Fruit fly (Drosophila melanogaster) whole organism, prepupa: ENCODE results near the gene Pburs.

ENCODE experiments used
- Blimp-1 ChIP-seq: fragments of 200-800 bp; sonication (Bioruptor generic); optimal IDR thresholded peaks from 3 replicates; lab custom pipeline; 2017; ENCODE audit warnings: missing biosample characterization, missing genetic modification characterization, mild to moderate bottlenecking, moderate library complexity, missing genetic modification reagents
- CG10631 ChIP-seq: fragments of 200-800 bp; sonication (Bioruptor generic); optimal IDR thresholded peaks from 2 replicates; lab custom pipeline; 2016; ENCODE audit warnings: missing biosample characterization, missing genetic modification characterization
- CG10669 ChIP-seq: fragments of 200-800 bp; sonication (Bioruptor generic); optimal IDR thresholded peaks from 3 replicates; lab custom pipeline; 2018; ENCODE audit warnings: missing biosample characterization, mild to moderate bottlenecking, missing genetic modification characterization, moderate library complexity
- CG11294 ChIP-seq: fragments of 200-800 bp; sonication (Bioruptor generic); IDR thresholded peaks from 2 replicates; pipeline ENCODE4 v1.3.6; 2022; ENCODE audit warnings: missing biosample characterization, missing genetic modification characterization
- CG11902 ChIP-seq: fragments of 200-800 bp; sonication (Bioruptor generic); optimal IDR thresholded peaks from 3 replicates; lab custom pipeline; 2016; ENCODE audit warnings: missing biosample characterization, missing genetic modification characterization
- CG15336 ChIP-seq: fragments of 200-800 bp; sonication (Bioruptor generic); IDR thresholded peaks from 2 replicates; pipeline ENCODE4 v1.3.6; 2022; ENCODE audit warnings: missing biosample characterization, missing genetic modification characterization
- CG1621 ChIP-seq: fragments of 200-800 bp; sonication (Bioruptor generic); optimal IDR thresholded peaks from 3 replicates; lab custom pipeline; 2018; ENCODE audit warnings: missing biosample characterization, mild to moderate bottlenecking, missing genetic modification characterization
- CG16779 ChIP-seq: fragments of 200-800 bp; sonication (Bioruptor generic); optimal IDR thresholded peaks from 3 replicates; lab custom pipeline; 2017; ENCODE audit warnings: missing biosample characterization, mild to moderate bottlenecking, missing genetic modification characterization
- CG3032 ChIP-seq: fragments of 200-800 bp; optimal IDR thresholded peaks from 2 replicates; lab custom pipeline; 2019; ENCODE audit warnings: missing biosample characterization, mild to moderate bottlenecking, missing genetic modification characterization, moderate library complexity
- CG31627 ChIP-seq: fragments of 200-800 bp; sonication (Bioruptor generic); optimal IDR thresholded peaks from 3 replicates; lab custom pipeline; 2016; ENCODE audit warnings: missing biosample characterization, missing genetic modification characterization
- CG32006 ChIP-seq: fragments of 200-800 bp; sonication (Bioruptor generic); optimal IDR thresholded peaks from 3 replicates; lab custom pipeline; 2017; ENCODE audit warnings: missing biosample characterization, mild to moderate bottlenecking, missing genetic modification characterization
- CG3919 ChIP-seq: fragments of 200-800 bp; sonication (Bioruptor generic); optimal IDR thresholded peaks from 3 replicates; lab custom pipeline; 2016; ENCODE audit warnings: missing biosample characterization, missing genetic modification characterization
- CG4318 ChIP-seq: fragments of 200-800 bp; sonication (Bioruptor generic); optimal IDR thresholded peaks from 3 replicates; lab custom pipeline; 2017; ENCODE audit warnings: missing biosample characterization, mild to moderate bottlenecking, missing genetic modification characterization
- CG6163 ChIP-seq: fragments of 200-800 bp; sonication (Bioruptor generic); IDR thresholded peaks from 3 replicates; pipeline ENCODE4 v1.3.6; 2022; ENCODE audit warnings: missing biosample characterization, missing genetic modification characterization
- CG6276 ChIP-seq: fragments of 200-800 bp; sonication (Bioruptor generic); optimal IDR thresholded peaks from 2 replicates; lab custom pipeline; 2017; ENCODE audit warnings: missing biosample characterization, mild to moderate bottlenecking, missing genetic modification characterization
- CG7368 ChIP-seq: fragments of 200-800 bp; sonication (Bioruptor generic); optimal IDR thresholded peaks from 3 replicates; lab custom pipeline; 2016; ENCODE audit warnings: missing biosample characterization, missing genetic modification characterization
- CG8119 ChIP-seq: fragments of 200-800 bp; sonication (Bioruptor generic); IDR thresholded peaks from 3 replicates; pipeline ENCODE4 v1.3.6; 2022; ENCODE audit warnings: missing biosample characterization, missing genetic modification characterization
- Eip78C ChIP-seq: fragments of 200-800 bp; sonication (Bioruptor generic); peaks from one replicate; lab custom pipeline; 2016; ENCODE audit warnings: missing biosample characterization, missing genetic modification characterization
- Eip93F ChIP-seq: fragments of 200-800 bp; sonication (Bioruptor generic); optimal IDR thresholded peaks from 2 replicates; lab custom pipeline; 2016; ENCODE audit warnings: missing biosample characterization, mild to moderate bottlenecking, missing genetic modification characterization
- Gug ChIP-seq: fragments of 200-800 bp; sonication (Bioruptor generic); IDR thresholded peaks from 2 replicates; pipeline ENCODE4 v1.3.6; 2022; ENCODE audit warnings: missing biosample characterization, missing genetic modification characterization
- Hr38 ChIP-seq: sonication (Bioruptor generic); optimal IDR thresholded peaks from 2 replicates; lab custom pipeline; 2016; ENCODE audit warnings: missing biosample characterization, missing genetic modification characterization
- Hr39 ChIP-seq: fragments of 200-800 bp; sonication (Bioruptor generic); optimal IDR thresholded peaks from 2 replicates; lab custom pipeline; 2016; ENCODE audit warnings: missing biosample characterization, missing genetic modification characterization
- Lpt ChIP-seq: fragments of 200-800 bp; sonication (Bioruptor generic); optimal IDR thresholded peaks from 3 replicates; lab custom pipeline; 2016; ENCODE audit warnings: missing biosample characterization, missing genetic modification characterization
- Met ChIP-seq: fragments of 200-800 bp; sonication (Bioruptor generic); optimal IDR thresholded peaks from 3 replicates; lab custom pipeline; 2016; ENCODE audit warnings: missing biosample characterization, missing genetic modification characterization
- OdsH ChIP-seq: fragments of 200-800 bp; sonication (Bioruptor generic); optimal IDR thresholded peaks from 3 replicates; lab custom pipeline; 2016; ENCODE audit warnings: missing biosample characterization, missing genetic modification characterization
- Smox ChIP-seq: fragments of 200-800 bp; sonication (Bioruptor generic); optimal IDR thresholded peaks from 3 replicates; lab custom pipeline; 2016; ENCODE audit warnings: missing biosample characterization, missing genetic modification characterization
- Sox102F ChIP-seq: fragments of 200-800 bp; sonication (Bioruptor generic); optimal IDR thresholded peaks from 2 replicates; lab custom pipeline; 2016; ENCODE audit warnings: missing biosample characterization, mild to moderate bottlenecking, missing genetic modification characterization
- Sox14 ChIP-seq: fragments of 200-800 bp; sonication (Bioruptor generic); optimal IDR thresholded peaks from 3 replicates; lab custom pipeline; 2016; ENCODE audit warnings: missing biosample characterization, missing genetic modification characterization
- Sox15 ChIP-seq: fragments of 200-800 bp; sonication (Bioruptor generic); optimal IDR thresholded peaks from 3 replicates; lab custom pipeline; 2016; ENCODE audit warnings: missing biosample characterization, missing genetic modification characterization
- cyc ChIP-seq: fragments of 200-800 bp; sonication (Bioruptor generic); optimal IDR thresholded peaks from 3 replicates; lab custom pipeline; 2016; ENCODE audit warnings: missing biosample characterization, missing genetic modification characterization
- dac ChIP-seq: fragments of 200-800 bp; sonication (Bioruptor generic); optimal IDR thresholded peaks from 2 replicates; lab custom pipeline; 2017; ENCODE audit warnings: missing biosample characterization, mild to moderate bottlenecking, missing genetic modification characterization
- dsx ChIP-seq: fragments of 200-800 bp; optimal IDR thresholded peaks from 3 replicates; lab custom pipeline; 2019; ENCODE audit warnings: missing biosample characterization, mild to moderate bottlenecking, missing genetic modification characterization, moderate library complexity; ENCODE audit not compliant: poor library complexity, severe bottlenecking
- eg ChIP-seq: fragments of 200-800 bp; sonication (Bioruptor generic); IDR thresholded peaks from 3 replicates; pipeline ENCODE4 v1.3.6; 2022; ENCODE audit warnings: missing biosample characterization, missing genetic modification characterization
- esn ChIP-seq: fragments of 200-800 bp; sonication (Bioruptor generic); optimal IDR thresholded peaks from 2 replicates; lab custom pipeline; 2016; ENCODE audit warnings: missing biosample characterization, mild to moderate bottlenecking, missing genetic modification characterization, moderate library complexity
- fd85E ChIP-seq: fragments of 200-800 bp; sonication (Bioruptor generic); optimal IDR thresholded peaks from 3 replicates; lab custom pipeline; 2016; ENCODE audit warnings: missing biosample characterization, missing genetic modification characterization
- fkh ChIP-seq: fragments of 200-800 bp; sonication (Bioruptor generic); optimal IDR thresholded peaks from 3 replicates; lab custom pipeline; 2017; ENCODE audit warnings: missing biosample characterization, mild to moderate bottlenecking, missing genetic modification characterization, moderate library complexity
- net ChIP-seq: fragments of 200-800 bp; sonication (Bioruptor generic); optimal IDR thresholded peaks from 3 replicates; lab custom pipeline; 2016; ENCODE audit warnings: missing biosample characterization, missing genetic modification characterization
- pdm3 ChIP-seq: fragments of 200-800 bp; sonication (Bioruptor generic); optimal IDR thresholded peaks from 3 replicates; lab custom pipeline; 2016; ENCODE audit warnings: missing biosample characterization, missing genetic modification characterization
- salr ChIP-seq, 2 experiments: fragments of 200-800 bp; sonication (Bioruptor generic); optimal IDR thresholded peaks; 3 replicates each; lab custom pipeline; 2016 to 2018; ENCODE audit warnings: missing biosample characterization in 2 of 2, missing genetic modification characterization in 2 of 2, mild to moderate bottlenecking in 1 of 2
- spab ChIP-seq: fragments of 200-800 bp; sonication (Bioruptor generic); optimal IDR thresholded peaks from 2 replicates; lab custom pipeline; 2017; ENCODE audit warnings: missing biosample characterization, mild to moderate bottlenecking, missing genetic modification characterization, missing genetic modification reagents
- ss ChIP-seq, 2 experiments: fragments of 200-800 bp; sonication (Bioruptor generic); optimal IDR thresholded peaks; 2 replicates in 1 of 2; 3 replicates in 1 of 2; lab custom pipeline; 2017 to 2018; ENCODE audit warnings: mild to moderate bottlenecking in 2 of 2, missing biosample characterization in 2 of 2, missing genetic modification characterization in 2 of 2, moderate library complexity in 1 of 2
- svp ChIP-seq: fragments of 200-800 bp; sonication (Bioruptor generic); peaks from one replicate; lab custom pipeline; 2016; ENCODE audit warnings: missing biosample characterization, missing genetic modification characterization
- topi ChIP-seq: fragments of 200-800 bp; sonication (Bioruptor generic); optimal IDR thresholded peaks from 3 replicates; lab custom pipeline; 2016; ENCODE audit warnings: missing biosample characterization, missing genetic modification characterization
- vri ChIP-seq: fragments of 200-800 bp; sonication (Bioruptor generic); optimal IDR thresholded peaks from 3 replicates; lab custom pipeline; 2016; ENCODE audit warnings: missing biosample characterization, mild to moderate bottlenecking, missing genetic modification characterization

The Pburs gene

DNA sequence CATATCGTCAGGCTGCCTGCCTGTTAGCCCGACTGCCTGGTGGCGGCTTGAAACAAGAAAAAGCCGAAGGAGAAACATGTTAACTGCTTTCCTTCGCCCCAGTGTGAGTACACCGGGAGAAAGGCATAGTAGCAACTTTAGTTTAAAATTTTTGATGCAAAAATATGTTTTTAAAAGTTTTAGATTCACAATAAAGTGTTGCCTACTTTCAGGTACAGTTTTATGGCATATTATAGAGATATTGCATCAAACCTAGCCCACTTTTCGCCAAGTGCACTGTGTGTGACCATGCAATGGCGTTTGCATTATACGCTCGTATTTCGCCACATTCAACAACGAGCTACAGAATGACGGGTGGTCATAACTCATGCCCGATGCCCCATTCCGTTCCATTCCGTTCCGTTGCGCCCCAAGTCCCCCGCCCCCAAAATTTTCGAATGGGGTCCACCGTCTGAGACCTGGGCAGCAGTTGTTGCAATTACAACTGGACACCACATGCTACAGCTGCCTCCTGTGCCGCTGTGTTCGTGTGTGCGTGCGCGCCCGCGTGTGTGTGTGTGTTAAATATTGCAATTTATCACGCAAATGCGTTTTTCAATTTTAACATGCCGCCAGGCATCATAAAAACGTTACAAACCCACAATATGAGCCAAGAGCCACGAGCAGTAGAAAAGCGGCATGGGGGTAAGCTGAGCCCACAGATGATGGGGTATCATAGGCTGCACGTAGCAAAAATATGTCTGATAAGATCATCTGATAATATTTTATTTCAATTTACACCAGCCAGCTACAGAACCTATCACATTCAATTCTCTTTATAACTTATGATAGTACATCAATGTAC lies 47.0 kb downstream of the Pburs start (continued):
- peak; percentile 91 for TF ChIP-seq Sox15 (GFP tag; lab: Kevin White, UChicago)
- peak; percentile 78 for TF ChIP-seq CG11902
- TF ChIP-seq Sox14 (GFP tag; lab: Kevin White, UChicago): peak; percentile 96
- peak; percentile 89 for TF ChIP-seq Blimp-1 (GFP tag; lab: Kevin White, UChicago)
- peak; percentile 98 for TF ChIP-seq Hr39 (GFP tag; lab: Kevin White, UChicago)
- peak; percentile 96 for TF ChIP-seq svp (GFP tag; lab: Kevin White, UChicago)
- peak; percentile 91 for TF ChIP-seq CG11294 (GFP tag; lab: Robert Waterston, UW)
- TF ChIP-seq Met: peak; percentile 82
- peak; percentile 55 for TF ChIP-seq dsx (GFP tag; lab: Kevin White, UChicago)
- peak; percentile 83 for TF ChIP-seq CG3919 (GFP tag; lab: Kevin White, UChicago)
- TF ChIP-seq OdsH (GFP tag; lab: Kevin White, UChicago): peak; percentile 97
- TF ChIP-seq esn (GFP tag; lab: Kevin White, UChicago): peak; percentile 97
- peak; percentile 85 to 90 for TF ChIP-seq salr (GFP tag; optimal IDR thresholded peaks at IDR 0.05; lab: Kevin White, UChicago)
- peak; percentile 95 for TF ChIP-seq pdm3
- TF ChIP-seq dac: peak; percentile 92
- TF ChIP-seq Smox (GFP tag; lab: Kevin White, UChicago): peak; percentile 95
- peak; percentile 94 for TF ChIP-seq Lpt (GFP tag; lab: Kevin White, UChicago)
- TF ChIP-seq, all 60 proteins: peak for 59

DNA sequence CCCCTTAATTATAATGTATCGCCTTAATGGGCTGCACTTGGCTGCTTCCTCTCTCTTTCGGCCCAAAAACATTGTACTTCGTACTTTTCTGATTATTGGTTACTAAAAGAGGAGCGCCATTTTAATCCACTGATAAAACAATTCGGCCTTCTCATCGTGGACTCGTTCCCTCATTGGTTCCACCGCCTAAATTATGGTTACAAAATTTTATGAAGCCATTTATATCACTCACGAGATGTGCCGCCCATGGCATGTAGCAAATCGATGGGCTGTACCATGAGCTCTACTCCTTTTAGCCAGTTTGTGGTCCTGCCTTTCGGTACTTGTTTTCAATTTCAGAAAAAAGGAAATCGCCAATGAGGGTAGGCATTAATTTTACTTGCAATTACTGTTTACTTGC lies 48.3 kb downstream of the Pburs start:
- TF ChIP-seq fd85E (GFP tag; lab: Kevin White, UChicago) (no peak), ss (GFP tag; optimal IDR thresholded peaks at IDR 0.05; lab: Kevin White, UChicago) (peak in 1 of 2 experiments; percentile 1), Eip78C (GFP tag; lab: Kevin White, UChicago) (peak; percentile 57)

DNA sequence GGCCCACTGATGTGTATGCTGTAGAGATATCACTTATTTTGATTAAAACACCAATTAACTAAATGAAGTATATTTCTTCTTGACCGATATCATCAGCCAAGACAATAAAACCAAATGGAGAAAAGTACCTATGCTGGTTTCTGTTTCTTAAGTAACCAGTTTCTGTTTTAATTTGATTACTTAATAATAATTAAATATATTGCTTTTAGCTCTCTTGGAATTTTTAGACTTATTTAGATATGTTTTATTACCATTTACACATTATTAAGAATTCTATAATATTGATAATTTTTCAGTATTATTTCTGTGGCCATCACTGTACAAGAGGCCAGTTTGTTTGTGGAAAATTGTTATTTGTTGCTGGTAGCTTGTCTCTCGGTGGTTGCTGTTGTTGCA lies 49.9 kb downstream of the Pburs start:
- TF ChIP-seq CG31627 (GFP tag; lab: Kevin White, UChicago): peak; percentile 22
- peak; percentile 72 to 76 for TF ChIP-seq ss (GFP tag; optimal IDR thresholded peaks at IDR 0.05; lab: Kevin White, UChicago)
- TF ChIP-seq CG8119 (GFP tag; lab: Robert Waterston, UW): no peak; the same call in 2 of the 3 replicates
- no peak for TF ChIP-seq CG1621 (tag; lab: Kevin White, UChicago)
- peak; percentile 70 for TF ChIP-seq net
- TF ChIP-seq Sox15 (GFP tag; lab: Kevin White, UChicago): peak; percentile 36
- TF ChIP-seq cyc (GFP tag; lab: Kevin White, UChicago): peak; percentile 64
- no peak for TF ChIP-seq Sox14 (GFP tag; lab: Kevin White, UChicago)
- TF ChIP-seq CG6276 (GFP tag; lab: Kevin White, UChicago): peak; percentile 94
- TF ChIP-seq fkh (GFP tag; lab: Kevin White, UChicago): no peak
- peak; percentile 58 for TF ChIP-seq Gug
- TF ChIP-seq CG16779 (tag; lab: Kevin White, UChicago): peak; percentile 70
- TF ChIP-seq CG15336: peak; percentile 18; the same call in 1 of the 2 replicates
- no peak for TF ChIP-seq esn (GFP tag; lab: Kevin White, UChicago)
- TF ChIP-seq CG10669 (GFP tag; lab: Kevin White, UChicago): peak; percentile 63
- no peak for TF ChIP-seq vri
- peak; percentile 57 for TF ChIP-seq CG7368 (GFP tag; lab: Kevin White, UChicago)
- peak; percentile 67 for TF ChIP-seq CG32006
- TF ChIP-seq Met: peak; percentile 71
- peak; percentile 87 for TF ChIP-seq svp (GFP tag; lab: Kevin White, UChicago)
- TF ChIP-seq Lpt (GFP tag; lab: Kevin White, UChicago): no peak
- peak; percentile 70 for TF ChIP-seq dsx (GFP tag; lab: Kevin White, UChicago)
- TF ChIP-seq CG3032: peak; percentile 71
- TF ChIP-seq CG10631 (GFP tag; lab: Kevin White, UChicago): peak; percentile 41
- peak; percentile 67; the same call in 1 of the 3 replicates for TF ChIP-seq CG6163 (GFP tag; lab: Robert Waterston, UW)
- peak in 1 of 2 experiments; percentile 77 for TF ChIP-seq salr (GFP tag; optimal IDR thresholded peaks at IDR 0.05; lab: Kevin White, UChicago)
- peak; percentile 75 for TF ChIP-seq spab (GFP tag; lab: Kevin White, UChicago)
- TF ChIP-seq fd85E (GFP tag; lab: Kevin White, UChicago): no peak
- peak; percentile 71 for TF ChIP-seq CG4318 (GFP tag; lab: Kevin White, UChicago)
- no peak for TF ChIP-seq Sox102F (GFP tag; lab: Kevin White, UChicago)
- TF ChIP-seq topi (GFP tag; lab: Kevin White, UChicago): peak; percentile 66
- peak; percentile 75 for TF ChIP-seq eg (GFP tag; lab: Robert Waterston, UW)
- TF ChIP-seq Eip78C (GFP tag; lab: Kevin White, UChicago): peak; percentile 95
- TF ChIP-seq Eip93F (GFP tag; lab: Kevin White, UChicago): no peak
- peak; percentile 76 for TF ChIP-seq CG3919 (GFP tag; lab: Kevin White, UChicago)
- TF ChIP-seq Hr38 (GFP tag; lab: Kevin White, UChicago): no peak
- peak; percentile 22 for TF ChIP-seq Hr39 (GFP tag; lab: Kevin White, UChicago)
